Fruit fly (Drosophila melanogaster) whole organism, embryonic: ENCODE results near the gene rumi.

Experiments used
- CG3838 ChIP-seq: fragments of 200-800 bp; sonication (Bioruptor generic); optimal IDR thresholded peaks from 3 replicates; lab custom pipeline; 2016; ENCODE audit warnings: missing biosample characterization, missing genetic modification characterization
- insv ChIP-seq, 2 experiments: fragments of 200-800 bp; sonication (Bioruptor generic); optimal IDR thresholded peaks; 3 replicates each; lab custom pipeline; 2016 to 2018; ENCODE audit warnings: missing biosample characterization in 2 of 2, missing genetic modification characterization in 2 of 2
- sna ChIP-seq: fragments of 200-800 bp; sonication (Bioruptor generic); IDR thresholded peaks from 2 replicates; pipeline ENCODE4 v1.3.6; 2022; ENCODE audit warnings: missing biosample characterization, missing genetic modification characterization; ENCODE audit not compliant: partially characterized antibody

dm6 chr3R:22727456-22727833, 23.0 kb downstream of the rumi start:
- TF ChIP-seq CG3838 (no peak), insv (GFP tag; optimal IDR thresholded peaks at IDR 0.05; lab: Kevin White, UChicago) (no peak), sna (no peak)
